Fruit fly (Drosophila melanogaster) whole organism: ENCODE measurements around the gene CG42751.

ENCODE experiments used
- pan ChIP-seq: fragments of >200 bp; optimal IDR thresholded peaks from 2 replicates; lab custom pipeline; 2017
- psq ChIP-seq: fragments of >200 bp; optimal IDR thresholded peaks from 2 replicates; lab custom pipeline; 2017

dm6 chr2L:11878812-11879328 is 25.6 kb downstream of the CG42751 start:
- no peak for TF ChIP-seq psq
- TF ChIP-seq pan (lab: Kevin White, UChicago) = no peak
